Worm (Caenorhabditis elegans) whole organism, late embryonic: Measurements from ENCODE around the gene ZC266.1.

Experiments used
- ama-1 ChIP-seq: fragments of 150-350 bp; optimal IDR thresholded peaks from 2 replicates; lab custom pipeline; 2014
- che-1 ChIP-seq: sonication (generic microtip); optimal IDR thresholded peaks from 2 replicates; lab custom pipeline; 2016; ENCODE audit warnings: mild to moderate bottlenecking, missing genetic modification characterization, missing compliant biosample characterization
- ets-4 ChIP-seq: sonication (generic microtip); optimal IDR thresholded peaks from 2 replicates; lab custom pipeline; 2016; ENCODE audit warnings: missing genetic modification characterization, missing compliant biosample characterization
- fkh-10 ChIP-seq: fragments of 150-350 bp; optimal IDR thresholded peaks from 2 replicates; lab custom pipeline; 2014; ENCODE audit warnings: missing biosample characterization, missing genetic modification reagents, missing genetic modification characterization
- hlh-15 ChIP-seq: sonication (generic microtip); optimal IDR thresholded peaks from 2 replicates; lab custom pipeline; 2016; ENCODE audit warnings: missing genetic modification characterization, missing compliant biosample characterization
- tbx-2 ChIP-seq: sonication (generic microtip); optimal IDR thresholded peaks from 2 replicates; lab custom pipeline; 2016; ENCODE audit warnings: missing genetic modification characterization, missing compliant biosample characterization

DNA sequence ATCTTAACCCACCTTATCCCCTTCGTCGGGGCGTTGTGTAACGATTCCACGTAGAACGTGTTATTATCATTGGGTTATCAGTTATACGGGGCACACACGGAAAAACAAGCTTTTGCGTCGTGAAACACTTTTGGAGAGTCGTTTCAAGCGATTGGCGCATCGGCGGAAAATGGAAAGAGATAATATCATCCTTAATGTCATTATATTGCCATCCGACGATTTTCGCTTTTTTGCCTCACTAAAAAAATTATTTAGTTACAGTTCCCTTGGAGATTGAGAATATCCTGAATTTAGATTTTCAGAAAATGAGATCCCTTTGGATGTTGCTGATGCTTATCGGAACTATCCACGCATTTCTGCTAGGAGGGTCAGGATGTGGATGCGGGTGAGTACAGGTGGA, 51.6 kb downstream of the ZC266.1 start, which contains the start of gene F41F3.8:
- TF ChIP-seq fkh-10 (GFP tag; lab: Kevin White, UChicago) (no peak), ama-1 (no peak), ets-4 (tag; lab: Kevin White, UChicago) (no peak), hlh-15 (no peak), tbx-2 (tag; lab: Kevin White, UChicago) (no peak), che-1 (tag; lab: Kevin White, UChicago) (no peak)
